Worm (Caenorhabditis elegans) whole organism, mixed stage, embryonic: ENCODE measurements around the gene col-171.

ENCODE experiments used
- blmp-1 ChIP-seq: fragments of 150-350 bp; optimal IDR thresholded peaks from 2 replicates; lab custom pipeline; 2014; ENCODE audit warnings: missing biosample characterization, missing genetic modification characterization
- elt-1 ChIP-seq: sonication (generic microtip); optimal IDR thresholded peaks from 2 replicates; lab custom pipeline; 2017; ENCODE audit warnings: missing genetic modification characterization, mild to moderate bottlenecking, missing compliant biosample characterization, antibody characterized with exemption, moderate library complexity, borderline replicate concordance; ENCODE audit not compliant: insufficient read depth
- lin-32 ChIP-seq: fragments of 200-800 bp; sonication (Bioruptor generic); optimal IDR thresholded peaks from 2 replicates; lab custom pipeline; 2018; ENCODE audit warnings: mild to moderate bottlenecking, missing genetic modification characterization, missing compliant biosample characterization
- mab-5 ChIP-seq: fragments of 150-350 bp; optimal IDR thresholded peaks from 2 replicates; lab custom pipeline; 2014; ENCODE audit warnings: missing biosample characterization, missing genetic modification characterization
- snpc-4 ChIP-seq: fragments of 150-350 bp; optimal IDR thresholded peaks from 2 replicates; lab custom pipeline; 2014; ENCODE audit warnings: missing biosample characterization, missing genetic modification characterization
- unc-62 ChIP-seq: fragments of 150-350 bp; optimal IDR thresholded peaks from 2 replicates; lab custom pipeline; 2014; ENCODE audit warnings: missing biosample characterization, missing genetic modification reagents, missing genetic modification characterization

DNA sequence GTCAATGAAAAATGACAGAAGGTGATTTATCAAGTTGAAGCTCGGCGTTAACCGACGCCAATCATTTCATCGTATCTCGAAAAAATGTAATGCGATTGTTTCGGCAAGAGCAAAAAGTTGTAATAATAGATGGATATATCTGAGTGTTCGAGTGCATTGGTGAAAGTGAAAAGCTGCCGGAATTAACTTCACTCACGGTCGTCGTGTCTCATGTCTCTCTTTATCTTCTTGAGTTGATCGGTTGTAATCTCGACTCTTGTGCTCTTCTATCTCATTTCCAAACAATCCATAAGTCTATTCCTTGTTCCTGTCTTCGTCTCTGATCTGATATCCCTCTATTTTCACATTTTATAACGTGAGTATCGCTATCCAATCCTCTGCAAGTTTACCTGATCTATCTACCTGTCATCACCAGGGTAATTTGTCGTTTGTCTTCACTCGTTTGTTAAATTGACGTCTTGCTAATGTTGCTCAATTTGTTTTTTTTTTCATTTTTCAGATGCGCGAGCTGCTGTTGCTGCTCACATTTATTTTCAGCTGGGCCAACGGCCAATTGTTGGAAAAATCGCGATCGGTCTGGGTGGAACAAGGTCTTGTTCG lies 34.4 kb upstream of the col-171 start, which contains the start of gene cest-16:
- TF ChIP-seq mab-5 (tag; lab: Kevin White, UChicago): no peak
- TF ChIP-seq unc-62 (GFP tag; lab: Kevin White, UChicago): peak; percentile 28
- no peak for TF ChIP-seq lin-32
- TF ChIP-seq blmp-1 (tag; lab: Kevin White, UChicago): no peak
- TF ChIP-seq snpc-4: no peak
- no peak for TF ChIP-seq elt-1
